Fruit fly (Drosophila melanogaster): Measurements from ENCODE around the gene Polr3C.
"Not testable (repeated sequence)": the region's sequence is repeated elsewhere in the genome, so short reads cannot be mapped to it uniquely, and the experiment has no call there.

The Polr3C gene

dm6 chr3R:12441008-12441606, 19.1 kb upstream of the Polr3C start:
- no peak for TF ChIP-seq CG17801 (GFP tag; optimal IDR thresholded peaks at IDR 0.05; ENCODE audit: partially characterized antibody)

dm6 chr3R:12442601-12443533, 17.3 kb upstream of the Polr3C start:
- TF ChIP-seq CG17801 (GFP tag; optimal IDR thresholded peaks at IDR 0.05; ENCODE audit: partially characterized antibody), result peak; percentile 87

dm6 chr3R:12443769-12444168, 16.4 kb upstream of the Polr3C start:
- TF ChIP-seq CG17801 (GFP tag; optimal IDR thresholded peaks at IDR 0.05; ENCODE audit: partially characterized antibody), result no peak

- TF ChIP-seq CG17801 (GFP tag; optimal IDR thresholded peaks at IDR 0.05; ENCODE audit: partially characterized antibody), result no peak
Observed at dm6 chr3R:12445468-12445867, 14.7 kb upstream of the Polr3C start.

dm6 chr3R:12447353-12447752, 12.9 kb upstream of the Polr3C start, which contains the start of gene vrs:
Gene vrs, plus strand, starts transcription at chr3R:12447653.
- TF ChIP-seq CG17801 (GFP tag; optimal IDR thresholded peaks at IDR 0.05; ENCODE audit: partially characterized antibody), result no peak

- no peak for TF ChIP-seq CG17801 (GFP tag; optimal IDR thresholded peaks at IDR 0.05; ENCODE audit: partially characterized antibody)
Observed at dm6 chr3R:12448344-12448743, 11.9 kb upstream of the Polr3C start.

dm6 chr3R:12448889-12449314, 11.3 kb upstream of the Polr3C start, which contains the start of gene CG18549:
Gene CG18549, plus strand, starts transcription at chr3R:12449296.
- TF ChIP-seq CG17801 (GFP tag; optimal IDR thresholded peaks at IDR 0.05; ENCODE audit: partially characterized antibody), result peak; percentile 100

dm6 chr3R:12449617-12450242, 10.5 kb upstream of the Polr3C start:
- TF ChIP-seq CG17801 (GFP tag; optimal IDR thresholded peaks at IDR 0.05; ENCODE audit: partially characterized antibody), result no peak

- TF ChIP-seq CG17801 (GFP tag; optimal IDR thresholded peaks at IDR 0.05; ENCODE audit: partially characterized antibody), result no peak
Observed at dm6 chr3R:12450713-12451259, 9.4 kb upstream of the Polr3C start.

- peak; percentile 60 for TF ChIP-seq CG17801 (GFP tag; optimal IDR thresholded peaks at IDR 0.05; ENCODE audit: partially characterized antibody)
Observed at dm6 chr3R:12451376-12451775, 8.8 kb upstream of the Polr3C start.

- no peak for TF ChIP-seq CG17801 (GFP tag; optimal IDR thresholded peaks at IDR 0.05; ENCODE audit: partially characterized antibody)
Observed at dm6 chr3R:12451888-12452514, 8.2 kb upstream of the Polr3C start, which contains the start of gene CG5509. Gene CG5509, plus strand, starts transcription at chr3R:12452464.

dm6 chr3R:12454492-12454891, 5.7 kb upstream of the Polr3C start:
- TF ChIP-seq CG17801 (GFP tag; optimal IDR thresholded peaks at IDR 0.05; ENCODE audit: partially characterized antibody), result no peak

dm6 chr3R:12456370-12456940, 3.8 kb upstream of the Polr3C start, which contains the start of gene trus:
Gene trus, plus strand, starts transcription at chr3R:12456573.
- peak; percentile 30 for TF ChIP-seq CG17801 (GFP tag; optimal IDR thresholded peaks at IDR 0.05; ENCODE audit: partially characterized antibody)

- TF ChIP-seq CG17801 (GFP tag; optimal IDR thresholded peaks at IDR 0.05; ENCODE audit: partially characterized antibody), result not testable (repeated sequence)
Observed at dm6 chr3R:12465198-12465597, 5.0 kb downstream of the Polr3C start, which contains the start of gene CG5608. Gene CG5608, minus strand, starts transcription at chr3R:12465298.

Measured in ovary, adult (tissue).